Worm (Caenorhabditis elegans) whole organism, late embryonic: ENCODE measurements around the gene jmjd-3.1.

Experiments
- ceh-14 ChIP-seq: sonication (generic microtip); optimal IDR thresholded peaks from 2 replicates; lab custom pipeline; 2016; ENCODE audit warnings: missing genotype, missing genetic modification characterization, missing compliant biosample characterization
- pqm-1 ChIP-seq: sonication (generic microtip); optimal IDR thresholded peaks from 2 replicates; lab custom pipeline; 2016; ENCODE audit warnings: missing genetic modification characterization, missing compliant biosample characterization
- unc-3 ChIP-seq, 2 experiments: fragments of 200-800 bp in 1 of 2; sonication (Bioruptor generic) in 1 of 2; sonication (generic microtip) in 1 of 2; conservative IDR thresholded peaks in 1 of 2; optimal IDR thresholded peaks in 1 of 2; 2 replicates each; pipeline versions ENCODE4 v1.3.6 to Lab custom; 2016 to 2022; ENCODE audit warnings: missing compliant biosample characterization in 2 of 2, missing genetic modification characterization in 2 of 2, missing genetic modification reagents in 1 of 2

ce11 chrX:8580217-8580616 lies 9.4 kb downstream of the jmjd-3.1 start, which contains the start of gene F18E9.4:
- TF ChIP-seq pqm-1 (tag; lab: Kevin White, UChicago) (no peak), ceh-14 (tag; lab: Kevin White, UChicago) (no peak), unc-3 (GFP tag; conservative IDR thresholded peaks at IDR 0.05; lab: Robert Waterston, UW) (no peak), unc-3 (tag; optimal IDR thresholded peaks at IDR 0.05; lab: Kevin White, UChicago) (no peak)
